Worm (Caenorhabditis elegans) whole organism, L1 larva: Measurements from ENCODE around the gene pqn-92.

Experiments
- aly-2 ChIP-seq: fragments of 150-350 bp; optimal IDR thresholded peaks from 2 replicates; lab custom pipeline; 2014; ENCODE audit warnings: missing biosample characterization, missing genetic modification characterization
- elt-2 ChIP-seq: sonication (generic microtip); optimal IDR thresholded peaks from 2 replicates; lab custom pipeline; 2016; ENCODE audit warnings: missing genetic modification characterization, mild to moderate bottlenecking, inconsistent platforms, missing compliant biosample characterization, missing genetic modification reagents
- ztf-11 ChIP-seq, 2 experiments: sonication (generic microtip); optimal IDR thresholded peaks; 2 replicates each; lab custom pipeline; 2016 to 2017; ENCODE audit warnings: missing genetic modification characterization in 2 of 2, missing biosample characterization in 1 of 2, missing compliant biosample characterization in 1 of 2

- TF ChIP-seq ztf-11 (tag; optimal IDR thresholded peaks at IDR 0.05; lab: Kevin White, UChicago) (no peak), aly-2 (tag; lab: Kevin White, UChicago) (no peak), elt-2 (tag; lab: Kevin White, UChicago) (no peak)
Observed at ce11 chrIII:12358461-12358860, 50.9 kb downstream of the pqn-92 start, which contains the start of gene Y75B8A.32.
